Fruit fly (Drosophila melanogaster) S2 (cell line): ENCODE results near the gene CG42488.

ENCODE experiments used
- CG8478 ChIP-seq: fragments of >200 bp; optimal IDR thresholded peaks from 2 replicates; lab custom pipeline; 2018
- CTCF ChIP-seq, 2 experiments: fragments of >200 bp; optimal IDR thresholded peaks; 2 replicates each; lab custom pipeline; 2018

Gene CG42488

DNA sequence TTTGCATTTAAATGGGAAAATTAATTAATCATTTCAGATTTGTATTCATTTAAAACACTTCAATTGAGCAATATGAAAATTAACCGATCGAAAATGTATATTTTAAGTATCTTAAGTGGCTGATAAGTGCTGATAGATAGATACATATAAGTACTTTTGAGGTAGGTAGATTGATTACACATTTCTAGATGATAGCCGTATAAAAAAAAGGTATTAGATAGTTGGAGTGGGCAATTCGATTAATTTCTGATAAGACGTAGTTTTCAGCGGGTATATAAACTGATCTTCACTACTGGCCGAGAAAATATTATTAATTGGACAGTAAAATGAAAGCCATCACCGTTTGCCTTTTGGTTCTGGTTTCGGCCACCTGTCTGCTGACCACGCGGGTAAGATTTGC lies 22.0 kb downstream of the CG42488 start, which contains the start of gene CG5107:
CG5107 (plus strand) TSS at position 301 of the 400 bp plus-strand sequence.
- TF ChIP-seq CTCF (optimal IDR thresholded peaks at IDR 0.05; lab: Kevin White, UChicago), result no peak
- TF ChIP-seq CG8478 (lab: Kevin White, UChicago), result no peak

DNA sequence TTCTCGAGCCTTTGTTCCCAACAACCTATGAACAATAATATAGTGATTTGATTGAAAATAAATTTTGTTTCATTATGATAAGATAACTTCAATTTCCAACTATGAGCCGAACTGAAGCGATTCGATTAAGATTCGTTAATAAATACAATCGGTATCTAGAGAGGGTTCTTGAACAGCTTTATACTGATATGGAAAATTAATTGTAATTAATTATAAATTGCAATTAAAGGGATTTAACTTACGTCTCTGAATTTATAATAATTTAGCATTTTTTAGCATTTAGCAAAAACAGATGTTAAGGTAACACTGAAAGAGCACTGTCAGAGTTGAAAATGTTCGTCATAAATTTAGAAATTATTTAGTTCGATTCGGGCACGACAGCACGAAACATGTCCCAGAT lies 23.1 kb downstream of the CG42488 start, which contains the start of gene CG5111:
CG5111 (plus strand) TSS at position 301 of the 400 bp plus-strand sequence.
- TF ChIP-seq CTCF (optimal IDR thresholded peaks at IDR 0.05; lab: Kevin White, UChicago) (no peak), CG8478 (lab: Kevin White, UChicago) (no peak)

DNA sequence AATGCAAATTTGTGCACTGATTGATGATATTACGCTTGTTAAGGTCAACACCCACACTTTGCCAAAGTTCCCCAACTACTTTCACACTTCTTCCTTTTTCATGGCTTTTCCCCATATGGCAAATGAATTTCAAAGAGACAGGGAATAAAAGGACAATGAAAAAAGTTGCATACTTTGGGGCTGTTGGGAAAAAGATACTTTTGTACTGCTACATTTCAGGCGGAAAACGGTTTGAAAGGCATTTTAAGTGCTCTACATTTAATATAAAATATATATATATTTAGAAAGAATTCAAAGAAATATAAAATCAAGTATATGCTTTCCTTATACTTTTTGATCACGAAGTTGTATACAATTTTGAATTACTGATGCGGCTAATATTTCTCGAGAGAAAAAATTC lies 29.9 kb downstream of the CG42488 start:
- TF ChIP-seq CTCF (optimal IDR thresholded peaks at IDR 0.05; lab: Kevin White, UChicago), result no peak
- TF ChIP-seq CG8478 (lab: Kevin White, UChicago), result no peak

DNA sequence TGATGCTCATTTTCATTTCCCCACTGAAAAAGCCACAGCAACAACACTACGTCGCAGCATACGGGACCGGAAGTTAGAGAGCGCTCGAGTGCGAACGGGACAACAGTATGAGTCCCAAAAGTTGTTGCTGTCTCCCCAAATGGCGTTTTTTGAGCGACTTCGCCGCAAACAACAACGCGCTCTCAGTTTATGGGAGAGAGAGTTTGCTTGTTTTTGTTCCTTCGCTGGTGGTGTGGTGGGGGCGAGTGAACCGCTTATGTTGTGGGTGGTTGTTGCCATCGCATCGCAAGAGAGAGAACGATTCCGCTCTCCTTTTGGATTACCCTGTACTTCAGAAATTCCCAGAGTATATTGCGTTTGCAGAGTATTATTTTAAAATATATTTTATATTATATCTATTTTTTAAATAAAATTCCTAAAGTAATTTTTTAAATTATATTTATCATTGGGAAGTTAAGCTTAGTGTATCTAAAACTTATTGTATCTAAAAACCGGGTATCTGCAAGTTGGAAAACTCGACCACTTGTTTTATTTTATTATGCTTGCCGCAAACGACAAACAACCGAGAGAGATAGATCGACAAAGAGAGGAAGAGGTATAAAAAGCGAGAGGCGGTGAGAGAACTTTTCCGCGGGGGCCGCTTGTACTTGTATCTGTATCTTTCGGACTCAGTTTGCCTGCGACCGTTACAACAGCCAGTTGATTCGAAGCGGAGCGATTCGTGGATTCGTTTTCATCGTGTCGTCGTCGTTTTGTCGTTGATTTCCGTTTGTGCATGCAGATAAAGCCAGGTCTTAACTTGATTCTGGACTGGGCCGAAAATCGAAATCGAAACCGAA lies 32.8 kb downstream of the CG42488 start, which contains the start of gene msi:
msi (plus strand) TSS at position 669 of the 839 bp plus-strand sequence.
- TF ChIP-seq CG8478 (lab: Kevin White, UChicago) (no peak), CTCF (optimal IDR thresholded peaks at IDR 0.05; lab: Kevin White, UChicago) (no peak)

DNA sequence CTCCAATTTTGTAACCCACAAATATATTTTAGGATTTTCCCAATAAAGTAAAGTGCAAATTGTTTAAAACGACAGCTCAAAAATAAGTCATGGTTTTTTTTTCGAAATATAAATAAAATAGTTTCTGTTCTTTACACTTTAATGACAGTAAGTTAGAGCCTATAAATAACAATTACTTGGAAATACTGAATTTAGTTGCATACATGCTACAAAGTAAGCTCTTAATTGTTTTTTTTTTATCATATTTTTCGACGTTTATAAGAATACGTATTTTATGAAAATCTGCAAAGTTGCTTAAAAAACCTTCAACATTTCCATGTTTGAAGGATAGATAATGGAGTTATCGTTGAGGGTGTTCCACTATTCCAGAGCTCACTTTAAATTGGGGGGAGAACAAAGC lies 34.6 kb downstream of the CG42488 start:
- TF ChIP-seq CG8478 (lab: Kevin White, UChicago) (no peak), CTCF (optimal IDR thresholded peaks at IDR 0.05; lab: Kevin White, UChicago) (no peak)

DNA sequence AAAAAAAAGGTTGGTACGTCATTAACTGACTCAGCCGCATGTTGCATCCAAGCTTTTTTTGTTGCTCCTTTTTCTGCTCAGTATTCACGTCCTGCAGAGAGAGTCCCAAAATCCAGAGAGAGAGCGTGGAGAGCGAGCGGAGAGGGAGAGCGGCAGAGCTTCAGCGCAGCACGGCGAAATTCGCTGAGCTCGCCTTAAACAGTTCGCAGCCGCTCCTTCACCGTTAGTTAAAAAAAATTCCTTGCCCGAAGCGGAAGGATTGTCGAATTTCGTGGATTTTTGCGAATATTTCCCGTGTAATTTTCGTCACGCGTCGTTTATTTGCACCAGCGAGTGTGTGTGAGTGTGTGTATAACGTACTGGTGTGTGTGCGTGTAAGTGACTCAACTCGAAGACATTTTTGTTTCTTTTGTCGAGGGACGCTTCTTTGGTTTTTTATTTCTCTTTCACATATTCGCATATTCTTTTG lies 35.2 kb downstream of the CG42488 start:
- TF ChIP-seq CTCF (optimal IDR thresholded peaks at IDR 0.05; lab: Kevin White, UChicago) (no peak), CG8478 (lab: Kevin White, UChicago) (no peak)

DNA sequence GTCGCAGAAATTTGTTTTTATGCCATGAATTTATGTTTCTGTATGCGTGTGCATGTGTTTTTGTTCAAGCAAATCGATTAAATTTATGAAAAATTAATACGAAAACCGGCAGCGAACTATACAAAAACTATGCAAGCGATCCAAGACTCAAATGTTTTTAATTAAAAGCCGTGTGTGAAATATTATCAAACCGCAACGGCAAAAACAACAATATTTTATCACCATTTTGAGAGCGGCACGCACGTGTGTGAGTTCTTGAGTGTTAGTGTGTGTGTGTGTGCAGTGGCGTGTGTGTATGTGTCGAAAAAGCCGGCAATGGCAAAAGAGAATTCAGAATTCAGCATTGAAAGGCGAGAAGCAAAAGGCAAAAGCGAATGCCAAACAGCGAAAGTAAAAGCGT lies 35.7 kb downstream of the CG42488 start:
- TF ChIP-seq CTCF (optimal IDR thresholded peaks at IDR 0.05; lab: Kevin White, UChicago) (no peak), CG8478 (lab: Kevin White, UChicago) (no peak)

DNA sequence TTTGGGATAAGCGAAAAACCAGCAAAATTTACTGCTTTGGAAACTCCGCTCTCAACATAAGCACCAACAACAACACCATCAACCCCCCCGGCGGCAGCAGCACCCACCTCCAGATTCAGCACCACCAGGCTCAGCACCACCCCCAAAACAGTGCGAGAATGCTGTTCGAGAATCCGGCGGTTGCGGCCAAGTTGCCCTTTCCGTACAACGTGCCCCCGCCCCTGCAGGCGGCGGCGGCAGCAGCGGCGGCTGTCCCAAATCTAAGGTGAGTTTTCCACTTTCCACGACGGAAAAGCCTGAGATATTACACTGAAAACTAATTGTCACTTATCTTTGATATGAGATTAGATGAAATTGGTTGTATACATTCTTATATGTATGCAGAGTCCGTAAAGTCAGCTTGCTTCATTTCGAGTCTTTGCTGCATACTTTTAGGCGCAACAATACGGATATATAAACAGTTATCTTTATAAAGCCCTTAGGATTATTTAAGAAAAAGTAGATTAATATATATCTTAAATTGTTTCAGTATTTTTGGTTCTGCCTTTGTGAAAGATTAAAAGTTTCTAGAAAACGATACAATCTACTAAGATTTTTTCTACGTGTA lies 36.7 kb downstream of the CG42488 start:
- TF ChIP-seq CTCF (optimal IDR thresholded peaks at IDR 0.05; lab: Kevin White, UChicago), result no peak
- TF ChIP-seq CG8478 (lab: Kevin White, UChicago), result no peak

DNA sequence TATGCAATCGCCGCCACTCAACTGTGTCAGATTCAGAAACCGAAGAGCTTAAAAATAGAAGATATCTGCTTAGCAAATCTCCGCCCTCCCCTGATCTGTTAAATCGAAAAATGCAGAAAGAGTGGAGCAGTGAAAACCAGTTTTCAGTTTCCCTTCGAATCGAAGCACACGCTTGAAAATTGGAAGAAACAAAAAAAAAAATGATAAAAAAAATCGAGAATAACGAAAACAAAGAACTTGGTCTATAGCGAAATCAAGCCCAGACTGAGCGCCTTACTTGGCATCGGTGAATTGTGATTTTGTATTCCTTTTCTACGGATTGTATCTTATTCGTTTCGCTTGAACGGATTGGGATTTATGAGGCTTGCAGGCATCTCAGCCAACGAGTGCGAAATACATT lies 46.4 kb downstream of the CG42488 start:
- no peak for TF ChIP-seq CG8478 (lab: Kevin White, UChicago)
- TF ChIP-seq CTCF (optimal IDR thresholded peaks at IDR 0.05; lab: Kevin White, UChicago), result no peak

DNA sequence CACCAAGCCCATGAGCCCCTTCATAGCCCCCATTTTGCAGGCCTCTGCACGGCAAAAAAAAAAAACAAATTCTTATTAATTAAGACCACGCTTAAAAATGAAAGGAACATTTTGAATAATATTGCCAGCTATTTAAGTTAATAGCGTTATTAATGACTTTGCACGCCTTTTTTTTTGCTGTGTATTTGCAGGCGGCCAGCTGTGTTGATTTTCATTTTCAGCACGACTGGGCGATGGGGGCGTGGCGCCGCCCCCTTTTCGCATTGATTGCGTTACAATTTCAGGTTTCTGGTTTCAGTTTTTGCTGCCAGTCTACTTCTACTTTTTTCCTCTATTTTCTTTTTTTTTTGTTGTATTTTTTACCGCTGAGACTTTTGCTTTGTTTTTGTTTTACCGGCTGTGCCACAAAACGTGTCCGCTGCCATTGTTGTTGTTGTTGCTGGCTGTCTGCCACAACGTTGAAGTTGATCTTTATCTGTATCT lies 49.0 kb downstream of the CG42488 start:
- TF ChIP-seq CTCF (optimal IDR thresholded peaks at IDR 0.05; lab: Kevin White, UChicago) (no peak), CG8478 (lab: Kevin White, UChicago) (no peak)

DNA sequence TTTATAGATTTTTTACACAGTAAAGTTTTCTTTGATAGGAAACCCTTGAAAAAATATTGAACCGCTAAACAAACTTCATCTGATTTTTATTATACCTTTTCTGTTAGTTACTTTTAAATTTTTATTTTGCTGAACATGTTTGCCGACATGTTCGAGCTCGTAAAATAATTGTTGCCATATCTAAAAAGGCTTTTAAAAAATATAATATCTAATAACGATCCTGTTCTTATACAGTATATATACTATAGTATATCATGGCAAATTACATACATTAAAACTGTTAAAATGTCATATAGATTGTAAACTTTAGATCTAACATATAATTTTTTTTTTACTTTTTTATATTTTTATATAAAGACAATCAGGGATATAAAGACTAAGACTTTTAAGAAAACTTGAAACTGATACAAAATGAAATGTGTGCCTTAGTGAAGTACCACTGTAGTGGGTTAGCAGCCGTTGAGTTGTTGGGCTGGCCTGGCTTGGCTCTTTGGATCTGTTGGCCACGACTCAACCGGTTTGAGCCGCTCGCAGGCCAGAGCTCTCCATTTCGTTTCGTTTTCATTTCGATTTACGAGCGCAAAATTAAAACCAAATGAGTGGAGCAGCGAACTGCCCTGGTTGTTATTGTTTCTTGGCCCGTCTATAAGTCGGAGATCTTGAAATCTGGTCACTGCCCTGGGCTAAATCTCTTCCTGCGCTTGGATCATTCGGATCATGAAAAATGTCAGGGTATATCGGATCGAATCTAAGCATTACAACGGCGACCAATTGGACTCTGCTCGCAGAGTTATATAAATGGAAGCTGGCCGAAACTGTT lies 49.7 kb downstream of the CG42488 start:
- TF ChIP-seq CG8478 (lab: Kevin White, UChicago) (no peak), CTCF (optimal IDR thresholded peaks at IDR 0.05; lab: Kevin White, UChicago) (no peak)
